Worm (Caenorhabditis elegans) whole organism, L4/young adult: ENCODE measurements around the gene F28H6.8.
A peak's percentile ranks its signal among the peaks of the same experiment; 100 is the strongest.

Experiments used
- W03F9.2 ChIP-seq: fragments of 150-350 bp; optimal IDR thresholded peaks from 2 replicates; lab custom pipeline; 2014; ENCODE audit warnings: missing biosample characterization, missing genetic modification characterization
- dao-5 ChIP-seq: sonication (generic microtip); optimal IDR thresholded peaks from 2 replicates; lab custom pipeline; 2016; ENCODE audit warnings: missing genotype, missing genetic modification characterization, moderate library complexity, missing compliant biosample characterization
- him-1 ChIP-seq: sonication (generic microtip); optimal IDR thresholded peaks from 2 replicates; lab custom pipeline; 2016; ENCODE audit warnings: missing genotype, missing genetic modification reagents, missing genetic modification characterization, missing compliant biosample characterization

The F28H6.8 gene

ce11 chrX:14134244-14134643 is at the start of gene F28H6.8:
TSS of gene F28H6.8 (minus strand) at chrX:14134344.
- TF ChIP-seq him-1 (tag; lab: Kevin White, UChicago): no peak
- no peak for TF ChIP-seq dao-5 (tag; lab: Kevin White, UChicago)
- no peak for TF ChIP-seq W03F9.2 (tag; lab: Kevin White, UChicago)

- TF ChIP-seq him-1 (tag; lab: Kevin White, UChicago): no peak
- no peak for TF ChIP-seq W03F9.2 (tag; lab: Kevin White, UChicago)
- TF ChIP-seq dao-5 (tag; lab: Kevin White, UChicago): no peak
Measured at ce11 chrX:14182514-14182913, 48.4 kb upstream of the F28H6.8 start.

ce11 chrX:14180151-14180550 is 46.0 kb upstream of the F28H6.8 start, which contains the start of gene C37E2.3:
TSS of gene C37E2.3 (plus strand) at chrX:14180451.
- TF ChIP-seq dao-5 (tag; lab: Kevin White, UChicago): no peak
- TF ChIP-seq him-1 (tag; lab: Kevin White, UChicago): no peak
- TF ChIP-seq W03F9.2 (tag; lab: Kevin White, UChicago): no peak

ce11 chrX:14179488-14179887 is 45.3 kb upstream of the F28H6.8 start:
- no peak for TF ChIP-seq W03F9.2 (tag; lab: Kevin White, UChicago)
- TF ChIP-seq him-1 (tag; lab: Kevin White, UChicago): no peak
- no peak for TF ChIP-seq dao-5 (tag; lab: Kevin White, UChicago)

- TF ChIP-seq dao-5 (tag; lab: Kevin White, UChicago) (no peak), W03F9.2 (tag; lab: Kevin White, UChicago) (no peak), him-1 (tag; lab: Kevin White, UChicago) (no peak)
Measured at ce11 chrX:14178688-14179087, 44.5 kb upstream of the F28H6.8 start, which contains the start of gene C37E2.10. TSS of gene C37E2.10 (plus strand) at chrX:14178988.

- TF ChIP-seq him-1 (tag; lab: Kevin White, UChicago) (no peak), W03F9.2 (tag; lab: Kevin White, UChicago) (no peak), dao-5 (tag; lab: Kevin White, UChicago) (no peak)
Measured at ce11 chrX:14175740-14176139, 41.6 kb upstream of the F28H6.8 start, which contains the start of gene C37E2.2. TSS of gene C37E2.2 (plus strand) at chrX:14176040.

ce11 chrX:14173850-14174249 is 39.7 kb upstream of the F28H6.8 start, which contains the start of gene idhb-1:
TSS of gene idhb-1 (minus strand) at chrX:14174063.
- TF ChIP-seq dao-5 (tag; lab: Kevin White, UChicago): no peak
- TF ChIP-seq W03F9.2 (tag; lab: Kevin White, UChicago): peak; percentile 46
- TF ChIP-seq him-1 (tag; lab: Kevin White, UChicago): no peak

ce11 chrX:14169569-14170031 is 35.5 kb upstream of the F28H6.8 start, which contains the start of gene sym-4:
TSS of gene sym-4 (minus strand) at chrX:14169619.
- TF ChIP-seq him-1 (tag; lab: Kevin White, UChicago): peak; percentile 26
- no peak for TF ChIP-seq dao-5 (tag; lab: Kevin White, UChicago)
- peak; percentile 84 for TF ChIP-seq W03F9.2 (tag; lab: Kevin White, UChicago)

- TF ChIP-seq W03F9.2 (tag; lab: Kevin White, UChicago) (no peak), him-1 (tag; lab: Kevin White, UChicago) (no peak), dao-5 (tag; lab: Kevin White, UChicago) (no peak)
Measured at ce11 chrX:14165156-14165555, 31.0 kb upstream of the F28H6.8 start.

- TF ChIP-seq him-1 (tag; lab: Kevin White, UChicago): no peak
- no peak for TF ChIP-seq dao-5 (tag; lab: Kevin White, UChicago)
- TF ChIP-seq W03F9.2 (tag; lab: Kevin White, UChicago): no peak
Measured at ce11 chrX:14164234-14164633, 30.1 kb upstream of the F28H6.8 start, which contains the start of gene vha-20. TSS of gene vha-20 (minus strand) at chrX:14164506.

ce11 chrX:14161684-14162347 is 27.7 kb upstream of the F28H6.8 start, which contains the start of gene lgc-25:
TSS of gene lgc-25 (minus strand) at chrX:14161734.
- peak; percentile 23 for TF ChIP-seq W03F9.2 (tag; lab: Kevin White, UChicago)
- TF ChIP-seq him-1 (tag; lab: Kevin White, UChicago): no peak
- TF ChIP-seq dao-5 (tag; lab: Kevin White, UChicago): peak; percentile 20

ce11 chrX:14156913-14157312 is 22.8 kb upstream of the F28H6.8 start, which contains the start of gene ceh-90:
TSS of gene ceh-90 (minus strand) at chrX:14157013.
- TF ChIP-seq dao-5 (tag; lab: Kevin White, UChicago) (no peak), him-1 (tag; lab: Kevin White, UChicago) (no peak), W03F9.2 (tag; lab: Kevin White, UChicago) (no peak)

ce11 chrX:14152644-14153043 is 18.5 kb upstream of the F28H6.8 start:
- TF ChIP-seq him-1 (tag; lab: Kevin White, UChicago) (no peak), W03F9.2 (tag; lab: Kevin White, UChicago) (no peak), dao-5 (tag; lab: Kevin White, UChicago) (no peak)
